Worm (Caenorhabditis elegans) whole organism, L4 larva: ENCODE data around the gene T19D2.13.
A peak's percentile ranks its signal among the peaks of the same experiment; 100 is the strongest.

Experiments
- D1046.2 ChIP-seq: fragments of 200-800 bp; sonication (Bioruptor generic); IDR thresholded peaks from 2 replicates; pipeline ENCODE4 v1.3.6; 2022; ENCODE audit warnings: missing genetic modification characterization, missing compliant biosample characterization
- F10B5.3 ChIP-seq: sonication (generic microtip); optimal IDR thresholded peaks from 2 replicates; lab custom pipeline; 2016; ENCODE audit warnings: mild to moderate bottlenecking, missing genetic modification characterization, missing compliant biosample characterization
- F26F4.8 ChIP-seq: fragments of 200-800 bp; sonication (Bioruptor generic); conservative IDR thresholded peaks from 2 replicates; pipeline ENCODE4 v1.3.6; 2022; ENCODE audit warnings: missing genetic modification characterization, missing compliant biosample characterization
- F37D6.2 ChIP-seq: sonication (generic microtip); optimal IDR thresholded peaks from 2 replicates; lab custom pipeline; 2016; ENCODE audit warnings: mild to moderate bottlenecking, missing genetic modification characterization, missing compliant biosample characterization
- Y105C5A.15 ChIP-seq: fragments of 200-800 bp; sonication (Bioruptor generic); IDR thresholded peaks from 2 replicates; pipeline ENCODE4 v1.3.6; 2022; ENCODE audit warnings: missing genetic modification characterization, missing compliant biosample characterization
- Y5F2A.4 ChIP-seq: fragments of 200-800 bp; sonication (Bioruptor generic); optimal IDR thresholded peaks from 2 replicates; lab custom pipeline; 2018; ENCODE audit warnings: mild to moderate bottlenecking, missing genetic modification characterization, missing compliant biosample characterization
- ZK337.2 ChIP-seq: fragments of 200-800 bp; sonication (Bioruptor generic); IDR thresholded peaks from 2 replicates; pipeline ENCODE4 v1.3.6; 2022; ENCODE audit warnings: missing genetic modification reagents, missing genetic modification characterization, missing compliant biosample characterization
- ZK546.5 ChIP-seq, 2 experiments: sonication (generic microtip); optimal IDR thresholded peaks; 2 replicates each; lab custom pipeline; 2017; ENCODE audit warnings: missing biosample characterization in 2 of 2, missing genetic modification characterization in 2 of 2
- ama-1 ChIP-seq: fragments of 150-350 bp; optimal IDR thresholded peaks from 2 replicates; lab custom pipeline; 2014; ENCODE audit warnings: inconsistent platforms, mixed read lengths
- arid-1 ChIP-seq: fragments of 200-800 bp; sonication (Bioruptor generic); conservative IDR thresholded peaks from 2 replicates; pipeline ENCODE4 v1.3.6; 2022; ENCODE audit warnings: missing genetic modification reagents, missing genetic modification characterization, missing compliant biosample characterization
- attf-4 ChIP-seq: sonication (generic microtip); optimal IDR thresholded peaks from 3 replicates; lab custom pipeline; 2017; ENCODE audit warnings: missing biosample characterization, missing genetic modification characterization
- cey-2 ChIP-seq: sonication (generic microtip); optimal IDR thresholded peaks from 3 replicates; lab custom pipeline; 2017; ENCODE audit warnings: missing genetic modification characterization, mild to moderate bottlenecking, missing compliant biosample characterization, antibody characterized with exemption, borderline replicate concordance; ENCODE audit not compliant: insufficient read depth
- daf-8 ChIP-seq: fragments of 200-800 bp; sonication (Bioruptor generic); IDR thresholded peaks from 2 replicates; pipeline ENCODE4 v1.3.6; 2022; ENCODE audit warnings: missing genetic modification characterization, missing compliant biosample characterization
- dmd-9 ChIP-seq: fragments of 200-800 bp; sonication (Bioruptor generic); IDR thresholded peaks from 2 replicates; pipeline ENCODE4 v1.3.6; 2022; ENCODE audit warnings: missing genetic modification reagents, missing genetic modification characterization, missing compliant biosample characterization
- dve-1 ChIP-seq: sonication (generic microtip); optimal IDR thresholded peaks from 2 replicates; lab custom pipeline; 2017; ENCODE audit warnings: antibody characterized with exemption, mild to moderate bottlenecking, missing genetic modification characterization, missing compliant biosample characterization; ENCODE audit not compliant: insufficient read depth
- egl-43 ChIP-seq: fragments of 200-800 bp; sonication (Bioruptor generic); IDR thresholded peaks from 2 replicates; pipeline ENCODE4 v1.3.6; 2022; ENCODE audit warnings: missing genetic modification reagents, missing genetic modification characterization, missing compliant biosample characterization
- gei-8 ChIP-seq: fragments of 200-800 bp; sonication (Bioruptor generic); optimal IDR thresholded peaks from 2 replicates; lab custom pipeline; 2018; ENCODE audit warnings: mild to moderate bottlenecking, missing genetic modification characterization, missing compliant biosample characterization
- hif-1 ChIP-seq, 2 experiments: sonication (generic microtip); optimal IDR thresholded peaks; 2 replicates each; lab custom pipeline; 2016 to 2017; ENCODE audit warnings: missing compliant biosample characterization in 2 of 2, missing genetic modification characterization in 2 of 2, missing genetic modification reagents in 2 of 2, missing genotype in 2 of 2, mild to moderate bottlenecking in 1 of 2
- hlh-11 ChIP-seq: fragments of 200-800 bp; sonication (Bioruptor generic); optimal IDR thresholded peaks from 2 replicates; lab custom pipeline; 2018; ENCODE audit warnings: mild to moderate bottlenecking, missing genetic modification characterization, missing compliant biosample characterization
- hlh-30 ChIP-seq: sonication (generic microtip); optimal IDR thresholded peaks from 2 replicates; lab custom pipeline; 2017; ENCODE audit warnings: antibody characterized with exemption, mild to moderate bottlenecking, missing genetic modification characterization, missing compliant biosample characterization; ENCODE audit not compliant: insufficient read depth
- lin-13 ChIP-seq: fragments of 150-350 bp; optimal IDR thresholded peaks from 2 replicates; lab custom pipeline; 2014; ENCODE audit warnings: missing biosample characterization, missing genetic modification reagents, missing genetic modification characterization
- lin-29 ChIP-seq: fragments of 200-800 bp; sonication (Bioruptor generic); IDR thresholded peaks from 2 replicates; pipeline ENCODE4 v1.3.6; 2022; ENCODE audit warnings: missing genetic modification reagents, missing genetic modification characterization, missing compliant biosample characterization
- lin-38 ChIP-seq: fragments of 200-800 bp; sonication (Bioruptor generic); IDR thresholded peaks from 2 replicates; pipeline ENCODE4 v1.3.6; 2022; ENCODE audit warnings: missing genetic modification reagents, missing genetic modification characterization, missing compliant biosample characterization
- lsy-2 ChIP-seq, 2 experiments: fragments of 150-350 bp in 1 of 2; sonication (generic microtip) in 1 of 2; optimal IDR thresholded peaks; 2 replicates each; lab custom pipeline; 2014 to 2017; ENCODE audit warnings: missing biosample characterization in 2 of 2, missing genetic modification characterization in 2 of 2
- madf-9 ChIP-seq: fragments of 200-800 bp; sonication (Bioruptor generic); conservative IDR thresholded peaks from 2 replicates; pipeline ENCODE4 v1.3.6; 2022; ENCODE audit warnings: missing genetic modification reagents, missing genetic modification characterization, missing compliant biosample characterization
- mdt-29 ChIP-seq: fragments of 200-800 bp; sonication (Bioruptor generic); IDR thresholded peaks from 2 replicates; pipeline ENCODE4 v1.3.6; 2022; ENCODE audit warnings: missing genetic modification reagents, missing genetic modification characterization, missing compliant biosample characterization
- mes-2 ChIP-seq: sonication (generic microtip); optimal IDR thresholded peaks from 2 replicates; lab custom pipeline; 2016; ENCODE audit warnings: missing genotype, mild to moderate bottlenecking, missing genetic modification characterization, missing compliant biosample characterization; ENCODE audit not compliant: poor library complexity, severe bottlenecking
- mxl-2 ChIP-seq: fragments of 200-800 bp; sonication (Bioruptor generic); conservative IDR thresholded peaks from 2 replicates; pipeline ENCODE4 v1.3.6; 2022; ENCODE audit warnings: missing genetic modification reagents, missing genetic modification characterization, missing compliant biosample characterization
- nhr-102 ChIP-seq: sonication (generic microtip); optimal IDR thresholded peaks from 2 replicates; lab custom pipeline; 2016; ENCODE audit warnings: mild to moderate bottlenecking, missing genetic modification characterization, moderate library complexity, missing compliant biosample characterization
- nhr-111 ChIP-seq: fragments of 200-800 bp; sonication (Bioruptor generic); optimal IDR thresholded peaks from 2 replicates; lab custom pipeline; 2018; ENCODE audit warnings: mild to moderate bottlenecking, missing genetic modification characterization, missing compliant biosample characterization
- nhr-237 ChIP-seq: sonication (generic microtip); optimal IDR thresholded peaks from 2 replicates; lab custom pipeline; 2017; ENCODE audit warnings: missing biosample characterization, missing genetic modification characterization
- nhr-48 ChIP-seq: sonication (generic microtip); optimal IDR thresholded peaks from 2 replicates; lab custom pipeline; 2016; ENCODE audit warnings: mild to moderate bottlenecking, missing genetic modification characterization, missing compliant biosample characterization
- nhr-6 ChIP-seq: fragments of 150-350 bp; optimal IDR thresholded peaks from 2 replicates; lab custom pipeline; 2014; ENCODE audit warnings: missing biosample characterization, missing genetic modification characterization
- nhr-76 ChIP-seq: fragments of 150-350 bp; optimal IDR thresholded peaks from 2 replicates; lab custom pipeline; 2014; ENCODE audit warnings: missing biosample characterization, missing genetic modification characterization
- saeg-2 ChIP-seq: fragments of 200-800 bp; sonication (Bioruptor generic); IDR thresholded peaks from 2 replicates; pipeline ENCODE4 v1.3.6; 2022; ENCODE audit warnings: missing genetic modification reagents, missing genetic modification characterization, missing compliant biosample characterization
- set-16 ChIP-seq: fragments of 200-800 bp; sonication (Bioruptor generic); IDR thresholded peaks from 2 replicates; pipeline ENCODE4 v1.3.6; 2022; ENCODE audit warnings: missing genetic modification reagents, missing genetic modification characterization, missing compliant biosample characterization
- skn-1 ChIP-seq: fragments of 150-350 bp; optimal IDR thresholded peaks from 2 replicates; lab custom pipeline; 2014; ENCODE audit warnings: missing biosample characterization, missing genetic modification characterization
- snpc-1.2 ChIP-seq: fragments of 200-800 bp; sonication (Bioruptor generic); IDR thresholded peaks from 2 replicates; pipeline ENCODE4 v1.3.6; 2022; ENCODE audit warnings: missing genetic modification reagents, missing genetic modification characterization, missing compliant biosample characterization
- spr-3 ChIP-seq: fragments of 200-800 bp; sonication (Bioruptor generic); optimal IDR thresholded peaks from 2 replicates; lab custom pipeline; 2018; ENCODE audit warnings: mild to moderate bottlenecking, missing genetic modification characterization, missing compliant biosample characterization
- tag-97 ChIP-seq: fragments of 200-800 bp; sonication (Bioruptor generic); IDR thresholded peaks from 2 replicates; pipeline ENCODE4 v1.3.6; 2022; ENCODE audit warnings: missing genetic modification characterization, missing compliant biosample characterization
- unc-130 ChIP-seq: sonication (generic microtip); optimal IDR thresholded peaks from 2 replicates; lab custom pipeline; 2016; ENCODE audit warnings: missing genetic modification reagents, missing genetic modification characterization, missing compliant biosample characterization
- unc-39 ChIP-seq: sonication (generic microtip); optimal IDR thresholded peaks from 2 replicates; lab custom pipeline; 2017; ENCODE audit warnings: missing biosample characterization, missing genetic modification characterization
- unc-62 ChIP-seq, 3 experiments: fragments of 150-350 bp in 1 of 3; sonication (generic microtip); optimal IDR thresholded peaks in 2 of 3; peaks in 1 of 3; 1 replicate in 1 of 3; 2 replicates in 2 of 3; lab custom pipeline; 2014 to 2017; ENCODE audit warnings: missing biosample characterization in 3 of 3, missing genetic modification characterization in 3 of 3, missing genetic modification reagents in 3 of 3, missing genotype in 1 of 3
- vab-7 ChIP-seq: fragments of 200-800 bp; sonication (Bioruptor generic); IDR thresholded peaks from 2 replicates; pipeline ENCODE4 v1.3.6; 2022; ENCODE audit warnings: missing genetic modification reagents, missing genetic modification characterization, missing compliant biosample characterization
- zag-1 ChIP-seq: fragments of 150-350 bp; optimal IDR thresholded peaks from 2 replicates; lab custom pipeline; 2014; ENCODE audit warnings: missing biosample characterization, missing genetic modification characterization
- zfp-2 ChIP-seq: sonication (generic microtip); optimal IDR thresholded peaks from 2 replicates; lab custom pipeline; 2016; ENCODE audit warnings: mild to moderate bottlenecking, missing genetic modification characterization, missing compliant biosample characterization
- zip-2 ChIP-seq: fragments of 150-350 bp; optimal IDR thresholded peaks from 2 replicates; lab custom pipeline; 2014; ENCODE audit warnings: missing biosample characterization, missing genetic modification characterization

Gene T19D2.13

ce11 chrX:3969980-3970403, 27.8 kb upstream of the T19D2.13 start (continued):
- TF ChIP-seq zfp-2 (tag; lab: Kevin White, UChicago) = no peak
- peak; percentile 56 for TF ChIP-seq F37D6.2
- peak; percentile 87 for TF ChIP-seq arid-1 (GFP tag; lab: Robert Waterston, UW)
- TF ChIP-seq gei-8 (GFP tag; lab: Kevin White, UChicago) = peak; percentile 64
- no peak for TF ChIP-seq tag-97 (GFP tag; lab: Robert Waterston, UW)
- TF ChIP-seq hif-1 (tag; optimal IDR thresholded peaks at IDR 0.05; lab: Kevin White, UChicago) = peak; percentile 18 to 60
- no peak for TF ChIP-seq zag-1
- 0 out of 2 replicates have a peak, but pooled peaks have one; percentile 68 for TF ChIP-seq F26F4.8 (GFP tag; lab: Robert Waterston, UW)
- peak; percentile 50 for TF ChIP-seq nhr-111
- TF ChIP-seq mxl-2 (GFP tag; lab: Robert Waterston, UW) = peak; percentile 87
- no peak for TF ChIP-seq skn-1 (tag; lab: Kevin White, UChicago)
- peak; percentile 85 for TF ChIP-seq D1046.2 (GFP tag; lab: Robert Waterston, UW)
- TF ChIP-seq, all 104 proteins: peak for 71

DNA sequence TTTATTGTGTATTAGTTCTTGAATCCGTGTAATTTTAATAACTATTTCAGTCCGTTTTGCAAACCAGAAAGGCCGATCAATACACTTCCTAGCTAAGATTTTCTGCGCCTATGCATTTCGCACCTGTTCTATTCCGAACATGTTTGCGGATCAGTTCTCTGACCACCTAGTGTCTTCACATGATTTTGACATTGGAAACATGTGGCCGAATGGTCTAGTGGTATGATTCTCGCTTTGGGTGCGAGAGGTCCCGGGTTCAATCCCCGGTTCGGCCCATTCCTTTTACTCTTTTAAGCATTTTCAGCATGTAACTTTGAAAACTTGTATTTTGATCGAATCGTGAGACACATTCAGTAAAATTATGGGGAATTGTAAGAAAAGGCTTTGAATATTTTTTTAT, 27.2 kb upstream of the T19D2.13 start:
- TF ChIP-seq zip-2 (no peak), gei-8 (GFP tag; lab: Kevin White, UChicago) (no peak), unc-39 (tag; lab: Kevin White, UChicago) (no peak), lin-29 (GFP tag; lab: Robert Waterston, UW) (0 out of 2 replicates have a peak, but pooled peaks have one; percentile 53), hlh-11 (tag; lab: Kevin White, UChicago) (no peak), D1046.2 (GFP tag; lab: Robert Waterston, UW) (no peak), vab-7 (peak; percentile 41; the same call in 1 of the 2 replicates), snpc-1.2 (GFP tag; lab: Robert Waterston, UW) (peak; percentile 82), ZK546.5 (tag; optimal IDR thresholded peaks at IDR 0.05; lab: Kevin White, UChicago) (no peak), ZK337.2 (GFP tag; lab: Robert Waterston, UW) (no peak), attf-4 (no peak), spr-3 (GFP tag; lab: Kevin White, UChicago) (no peak), F10B5.3 (tag; lab: Kevin White, UChicago) (no peak), skn-1 (tag; lab: Kevin White, UChicago) (no peak), unc-130 (no peak), dve-1 (tag; lab: Kevin White, UChicago) (peak; percentile 54), saeg-2 (GFP tag; lab: Robert Waterston, UW) (0 out of 2 replicates have a peak, but pooled peaks have one; percentile 33), mdt-29 (GFP tag; lab: Robert Waterston, UW) (peak; percentile 18; the same call in 1 of the 2 replicates), arid-1 (GFP tag; lab: Robert Waterston, UW) (peak; percentile 59; the same call in 1 of the 2 replicates), hlh-30 (peak; percentile 64), lsy-2 (tag; optimal IDR thresholded peaks at IDR 0.05; lab: Kevin White, UChicago) (no peak), lin-38 (GFP tag; lab: Robert Waterston, UW) (peak; percentile 68), mes-2 (tag; lab: Kevin White, UChicago) (peak; percentile 72), daf-8 (no peak), unc-62 (GFP tag; optimal IDR thresholded peaks at IDR 0.05 in 1 of 2; lab: Kevin White, UChicago) (no peak), unc-62 (tag; optimal IDR thresholded peaks at IDR 0.05; lab: Kevin White, UChicago) (no peak), nhr-111 (no peak), nhr-48 (tag; lab: Kevin White, UChicago) (no peak), zfp-2 (tag; lab: Kevin White, UChicago) (no peak), nhr-102 (tag; lab: Kevin White, UChicago) (no peak), madf-9 (GFP tag; lab: Robert Waterston, UW) (0 out of 2 replicates have a peak, but pooled peaks have one; percentile 8), Y5F2A.4 (no peak), lin-13 (GFP tag; lab: Kevin White, UChicago) (peak; percentile 43), nhr-76 (tag; lab: Kevin White, UChicago) (no peak), Y105C5A.15 (GFP tag; lab: Robert Waterston, UW) (peak; percentile 77; the same call in 1 of the 2 replicates), nhr-237 (no peak), dmd-9 (GFP tag; lab: Robert Waterston, UW) (peak; percentile 67; the same call in 1 of the 2 replicates), cey-2 (tag; lab: Kevin White, UChicago) (no peak), egl-43 (peak; percentile 88), nhr-6 (tag; lab: Kevin White, UChicago) (no peak), set-16 (GFP tag; lab: Robert Waterston, UW) (no peak), ama-1 (no peak)
